Worm (Caenorhabditis elegans) whole organism, late embryonic: ENCODE data around the gene rgs-2.

Experiments used
- C08G9.2 ChIP-seq: sonication (generic microtip); optimal IDR thresholded peaks from 2 replicates; lab custom pipeline; 2016; ENCODE audit warnings: mild to moderate bottlenecking, missing genetic modification characterization, moderate library complexity, missing compliant biosample characterization
- C38D4.7 ChIP-seq: fragments of 200-800 bp; sonication (Bioruptor generic); optimal IDR thresholded peaks from 2 replicates; lab custom pipeline; 2018; ENCODE audit warnings: mild to moderate bottlenecking, missing genetic modification characterization, moderate library complexity, missing compliant biosample characterization
- F13H6.1 ChIP-seq: sonication (generic microtip); optimal IDR thresholded peaks from 2 replicates; lab custom pipeline; 2016; ENCODE audit warnings: missing genetic modification characterization, missing compliant biosample characterization
- K09A11.1 ChIP-seq: sonication (generic microtip); optimal IDR thresholded peaks from 2 replicates; lab custom pipeline; 2017; ENCODE audit warnings: antibody characterized with exemption, mild to moderate bottlenecking, missing genetic modification characterization, missing compliant biosample characterization; ENCODE audit not compliant: insufficient read depth
- ahr-1 ChIP-seq: sonication (generic microtip); optimal IDR thresholded peaks from 2 replicates; lab custom pipeline; 2016; ENCODE audit warnings: missing genetic modification characterization, missing compliant biosample characterization
- ama-1 ChIP-seq: fragments of 150-350 bp; optimal IDR thresholded peaks from 2 replicates; lab custom pipeline; 2014
- ceh-18 ChIP-seq: sonication (generic microtip); optimal IDR thresholded peaks from 2 replicates; lab custom pipeline; 2016; ENCODE audit warnings: missing genetic modification characterization, missing compliant biosample characterization
- ceh-19 ChIP-seq: fragments of 200-800 bp; sonication (Bioruptor generic); optimal IDR thresholded peaks from 2 replicates; lab custom pipeline; 2018; ENCODE audit warnings: mild to moderate bottlenecking, missing genetic modification characterization, missing compliant biosample characterization
- ceh-2 ChIP-seq: sonication (generic microtip); optimal IDR thresholded peaks from 2 replicates; lab custom pipeline; 2016; ENCODE audit warnings: missing genotype, missing genetic modification characterization, missing compliant biosample characterization
- ceh-22 ChIP-seq: sonication (generic microtip); optimal IDR thresholded peaks from 2 replicates; lab custom pipeline; 2017; ENCODE audit warnings: missing biosample characterization, missing genetic modification characterization
- ceh-24 ChIP-seq: sonication (generic microtip); optimal IDR thresholded peaks from 2 replicates; lab custom pipeline; 2016; ENCODE audit warnings: mild to moderate bottlenecking, missing genetic modification characterization, missing compliant biosample characterization
- ceh-30 ChIP-seq: fragments of 150-350 bp; optimal IDR thresholded peaks from 2 replicates; lab custom pipeline; 2014; ENCODE audit warnings: missing biosample characterization, missing genetic modification characterization
- ceh-31 ChIP-seq: sonication (generic microtip); optimal IDR thresholded peaks from 2 replicates; lab custom pipeline; 2016; ENCODE audit warnings: missing genetic modification characterization, missing compliant biosample characterization
- ceh-34 ChIP-seq: sonication (generic microtip); optimal IDR thresholded peaks from 2 replicates; lab custom pipeline; 2016; ENCODE audit warnings: mild to moderate bottlenecking, missing genetic modification characterization, missing compliant biosample characterization
- ceh-45 ChIP-seq: fragments of 200-800 bp; sonication (Bioruptor generic); IDR thresholded peaks from 2 replicates; pipeline ENCODE4 v1.3.6; 2022; ENCODE audit warnings: missing genetic modification reagents, missing genetic modification characterization, missing compliant biosample characterization
- ceh-48 ChIP-seq: sonication (generic microtip); optimal IDR thresholded peaks from 2 replicates; lab custom pipeline; 2016; ENCODE audit warnings: missing genetic modification characterization, inconsistent platforms, missing compliant biosample characterization
- ceh-6 ChIP-seq: fragments of 200-800 bp; sonication (Bioruptor generic); optimal IDR thresholded peaks from 2 replicates; lab custom pipeline; 2018; ENCODE audit warnings: mild to moderate bottlenecking, missing genetic modification characterization, missing compliant biosample characterization
- ceh-9 ChIP-seq: sonication (generic microtip); optimal IDR thresholded peaks from 2 replicates; lab custom pipeline; 2016; ENCODE audit warnings: mild to moderate bottlenecking, missing genetic modification characterization, inconsistent platforms, missing compliant biosample characterization
- che-1 ChIP-seq: sonication (generic microtip); optimal IDR thresholded peaks from 2 replicates; lab custom pipeline; 2016; ENCODE audit warnings: mild to moderate bottlenecking, missing genetic modification characterization, missing compliant biosample characterization
- dmd-4 ChIP-seq: sonication (generic microtip); optimal IDR thresholded peaks from 2 replicates; lab custom pipeline; 2016; ENCODE audit warnings: borderline replicate concordance, missing genetic modification characterization, missing compliant biosample characterization
- dve-1 ChIP-seq: sonication (generic microtip); optimal IDR thresholded peaks from 2 replicates; lab custom pipeline; 2017; ENCODE audit warnings: antibody characterized with exemption, mild to moderate bottlenecking, missing genetic modification characterization, missing compliant biosample characterization
- elt-4 ChIP-seq: sonication (generic microtip); optimal IDR thresholded peaks from 2 replicates; lab custom pipeline; 2016; ENCODE audit warnings: missing genetic modification characterization, missing compliant biosample characterization
- fax-1 ChIP-seq: sonication (generic microtip); optimal IDR thresholded peaks from 2 replicates; lab custom pipeline; 2016; ENCODE audit warnings: missing genotype, missing genetic modification characterization, missing compliant biosample characterization
- fkh-10 ChIP-seq: fragments of 150-350 bp; optimal IDR thresholded peaks from 2 replicates; lab custom pipeline; 2014; ENCODE audit warnings: missing biosample characterization, missing genetic modification reagents, missing genetic modification characterization
- gmeb-2 ChIP-seq: sonication (generic microtip); optimal IDR thresholded peaks from 2 replicates; lab custom pipeline; 2016; ENCODE audit warnings: missing genetic modification characterization, inconsistent platforms, missing compliant biosample characterization
- hlh-13 ChIP-seq: fragments of 200-800 bp; sonication (Bioruptor generic); optimal IDR thresholded peaks from 2 replicates; lab custom pipeline; 2018; ENCODE audit warnings: mild to moderate bottlenecking, missing genetic modification characterization, missing compliant biosample characterization
- hlh-15 ChIP-seq: sonication (generic microtip); optimal IDR thresholded peaks from 2 replicates; lab custom pipeline; 2016; ENCODE audit warnings: missing genetic modification characterization, missing compliant biosample characterization
- hlh-30 ChIP-seq: sonication (generic microtip); optimal IDR thresholded peaks from 2 replicates; lab custom pipeline; 2017; ENCODE audit warnings: antibody characterized with exemption, missing genetic modification characterization, missing compliant biosample characterization; ENCODE audit not compliant: insufficient read depth
- hlh-6 ChIP-seq: sonication (generic microtip); optimal IDR thresholded peaks from 2 replicates; lab custom pipeline; 2016; ENCODE audit warnings: missing genotype, missing genetic modification characterization, missing compliant biosample characterization
- hlh-8 ChIP-seq: sonication (generic microtip); optimal IDR thresholded peaks from 2 replicates; lab custom pipeline; 2016; ENCODE audit warnings: missing genotype, missing genetic modification characterization, missing compliant biosample characterization
- madf-2 ChIP-seq: sonication (generic microtip); optimal IDR thresholded peaks from 2 replicates; lab custom pipeline; 2017; ENCODE audit warnings: missing genetic modification characterization, missing compliant biosample characterization
- mec-3 ChIP-seq: sonication (generic microtip); optimal IDR thresholded peaks from 2 replicates; lab custom pipeline; 2016; ENCODE audit warnings: borderline replicate concordance, missing genetic modification characterization, missing compliant biosample characterization
- nhr-11 ChIP-seq: fragments of 150-350 bp; optimal IDR thresholded peaks from 2 replicates; lab custom pipeline; 2014; ENCODE audit warnings: missing biosample characterization, missing genetic modification characterization
- nhr-232 ChIP-seq: sonication (generic microtip); optimal IDR thresholded peaks from 2 replicates; lab custom pipeline; 2016; ENCODE audit warnings: missing genetic modification characterization, missing compliant biosample characterization
- odd-2 ChIP-seq: sonication (generic microtip); optimal IDR thresholded peaks from 2 replicates; lab custom pipeline; 2017; ENCODE audit warnings: antibody characterized with exemption, mild to moderate bottlenecking, missing genetic modification characterization, missing compliant biosample characterization
- pat-9 ChIP-seq: fragments of 200-800 bp; sonication (Bioruptor generic); optimal IDR thresholded peaks from 2 replicates; lab custom pipeline; 2018; ENCODE audit warnings: mild to moderate bottlenecking, missing genetic modification characterization, moderate library complexity, missing compliant biosample characterization
- pax-1 ChIP-seq: fragments of 150-350 bp; optimal IDR thresholded peaks from 2 replicates; lab custom pipeline; 2014; ENCODE audit warnings: missing biosample characterization, missing genetic modification characterization
- pha-2 ChIP-seq: sonication (generic microtip); optimal IDR thresholded peaks from 2 replicates; lab custom pipeline; 2017; ENCODE audit warnings: mild to moderate bottlenecking, missing genetic modification characterization, missing compliant biosample characterization
- pha-4 ChIP-seq: fragments of 150-350 bp; optimal IDR thresholded peaks from 2 replicates; lab custom pipeline; 2018; ENCODE audit warnings: missing biosample characterization, missing genetic modification reagents, missing genetic modification characterization
- pqm-1 ChIP-seq: sonication (generic microtip); optimal IDR thresholded peaks from 2 replicates; lab custom pipeline; 2016; ENCODE audit warnings: missing genetic modification characterization, missing compliant biosample characterization
- pros-1 ChIP-seq: fragments of 150-350 bp; optimal IDR thresholded peaks from 2 replicates; lab custom pipeline; 2014; ENCODE audit warnings: missing biosample characterization, missing genetic modification reagents, missing genetic modification characterization
- ref-2 ChIP-seq: sonication (generic microtip); optimal IDR thresholded peaks from 2 replicates; lab custom pipeline; 2016; ENCODE audit warnings: missing genetic modification characterization, missing compliant biosample characterization
- rnt-1 ChIP-seq: sonication (generic microtip); optimal IDR thresholded peaks from 2 replicates; lab custom pipeline; 2016; ENCODE audit warnings: missing genetic modification characterization, missing compliant biosample characterization
- sdc-2 ChIP-seq: sonication (generic microtip); optimal IDR thresholded peaks from 2 replicates; lab custom pipeline; 2016; ENCODE audit warnings: missing genotype, missing genetic modification characterization, missing compliant biosample characterization
- tbx-2 ChIP-seq: sonication (generic microtip); optimal IDR thresholded peaks from 2 replicates; lab custom pipeline; 2016; ENCODE audit warnings: missing genetic modification characterization, missing compliant biosample characterization
- tbx-7 ChIP-seq: sonication (generic microtip); optimal IDR thresholded peaks from 2 replicates; lab custom pipeline; 2016; ENCODE audit warnings: missing genotype, missing genetic modification characterization, missing compliant biosample characterization
- ttx-3 ChIP-seq: sonication (generic microtip); optimal IDR thresholded peaks from 2 replicates; lab custom pipeline; 2016; ENCODE audit warnings: missing genetic modification reagents, missing genetic modification characterization, missing compliant biosample characterization
- unc-3 ChIP-seq, 2 experiments: fragments of 200-800 bp in 1 of 2; sonication (Bioruptor generic) in 1 of 2; sonication (generic microtip) in 1 of 2; conservative IDR thresholded peaks in 1 of 2; optimal IDR thresholded peaks in 1 of 2; 2 replicates each; pipeline versions ENCODE4 v1.3.6 to Lab custom; 2016 to 2022; ENCODE audit warnings: missing compliant biosample characterization in 2 of 2, missing genetic modification characterization in 2 of 2, missing genetic modification reagents in 1 of 2
- unc-42 ChIP-seq: sonication (generic microtip); optimal IDR thresholded peaks from 2 replicates; lab custom pipeline; 2016; ENCODE audit warnings: missing genotype, missing genetic modification characterization, missing compliant biosample characterization
- unc-55 ChIP-seq: sonication (generic microtip); optimal IDR thresholded peaks from 2 replicates; lab custom pipeline; 2017; ENCODE audit warnings: missing biosample characterization, missing genetic modification reagents, missing genetic modification characterization
- unc-86 ChIP-seq: sonication (generic microtip); optimal IDR thresholded peaks from 2 replicates; lab custom pipeline; 2016; ENCODE audit warnings: missing genetic modification characterization, missing compliant biosample characterization
- zip-5 ChIP-seq: sonication (generic microtip); optimal IDR thresholded peaks from 2 replicates; lab custom pipeline; 2016; ENCODE audit warnings: missing genetic modification characterization, missing compliant biosample characterization
- ztf-16 ChIP-seq: sonication (generic microtip); optimal IDR thresholded peaks from 2 replicates; lab custom pipeline; 2017; ENCODE audit warnings: missing genetic modification characterization, missing compliant biosample characterization

Gene rgs-2

DNA sequence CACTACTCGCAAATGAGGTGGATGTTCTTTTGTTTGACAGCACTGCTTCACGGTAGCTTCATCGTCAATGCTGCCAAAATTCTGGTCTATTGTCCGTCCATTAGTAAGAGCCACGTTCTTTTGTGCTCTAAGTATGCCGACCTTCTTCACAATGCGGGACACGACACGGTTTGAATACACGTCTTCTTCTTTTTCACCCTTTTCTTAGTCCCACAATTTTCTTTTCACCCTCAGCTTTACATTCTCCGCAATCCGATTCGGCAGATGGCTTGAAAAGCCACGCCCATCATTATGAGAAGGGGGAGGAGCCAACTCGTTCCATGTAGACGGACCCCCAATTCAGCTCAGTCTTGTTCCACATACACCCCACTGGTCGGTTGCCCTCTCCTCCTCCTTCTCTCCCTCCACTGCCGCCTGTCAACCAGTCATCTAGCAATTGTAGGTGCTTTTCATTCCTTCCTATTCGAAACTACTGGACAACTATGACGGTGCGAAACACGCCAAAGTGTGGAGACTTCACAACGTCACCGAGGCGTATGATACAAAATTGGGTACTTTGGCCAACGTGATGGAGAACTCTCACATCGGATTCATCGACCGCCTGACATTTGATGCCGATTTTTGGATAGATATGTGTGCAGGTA, 20.6 kb upstream of the rgs-2 start:
- TF ChIP-seq ceh-19 (GFP tag; lab: Kevin White, UChicago) (no peak), hlh-30 (tag; lab: Kevin White, UChicago) (no peak), nhr-232 (tag; lab: Kevin White, UChicago) (no peak), dve-1 (tag; lab: Kevin White, UChicago) (no peak), unc-3 (GFP tag; conservative IDR thresholded peaks at IDR 0.05; lab: Robert Waterston, UW) (no peak), unc-3 (tag; optimal IDR thresholded peaks at IDR 0.05; lab: Kevin White, UChicago) (no peak), hlh-6 (tag; lab: Kevin White, UChicago) (peak; percentile 69), hlh-15 (tag; lab: Kevin White, UChicago) (no peak), K09A11.1 (tag; lab: Kevin White, UChicago) (peak; percentile 1), pqm-1 (tag; lab: Kevin White, UChicago) (no peak), ceh-48 (tag; lab: Kevin White, UChicago) (peak; percentile 46), pha-2 (tag; lab: Kevin White, UChicago) (no peak), dmd-4 (tag; lab: Kevin White, UChicago) (no peak), ceh-31 (tag; lab: Kevin White, UChicago) (peak; percentile 81), tbx-2 (tag; lab: Kevin White, UChicago) (peak; percentile 56), che-1 (tag; lab: Kevin White, UChicago) (peak; percentile 29), hlh-13 (GFP tag; lab: Kevin White, UChicago) (no peak), fax-1 (no peak), sdc-2 (peak; percentile 21), mec-3 (no peak), pha-4 (no peak), gmeb-2 (no peak), pros-1 (tag; lab: Kevin White, UChicago) (no peak), ceh-24 (tag; lab: Kevin White, UChicago) (no peak), hlh-8 (tag; lab: Kevin White, UChicago) (no peak), ceh-30 (tag; lab: Kevin White, UChicago) (no peak), pax-1 (tag; lab: Kevin White, UChicago) (no peak), ceh-9 (no peak), ceh-18 (peak; percentile 6), ceh-2 (tag; lab: Kevin White, UChicago) (peak; percentile 24), ceh-6 (no peak), rnt-1 (no peak), fkh-10 (GFP tag; lab: Kevin White, UChicago) (no peak), odd-2 (tag; lab: Kevin White, UChicago) (no peak), unc-55 (GFP tag; lab: Kevin White, UChicago) (no peak), ref-2 (tag; lab: Kevin White, UChicago) (peak; percentile 55), C38D4.7 (GFP tag; lab: Kevin White, UChicago) (peak; percentile 34), madf-2 (no peak), ama-1 (lab: Kevin White, UChicago) (peak; percentile 96), ztf-16 (tag; lab: Kevin White, UChicago) (no peak), ceh-34 (tag; lab: Kevin White, UChicago) (peak; percentile 19), zip-5 (tag; lab: Kevin White, UChicago) (no peak), ttx-3 (tag; lab: Kevin White, UChicago) (no peak), ceh-22 (no peak), pat-9 (tag; lab: Kevin White, UChicago) (peak; percentile 1), ahr-1 (tag; lab: Kevin White, UChicago) (peak; percentile 11), F13H6.1 (tag; lab: Kevin White, UChicago) (no peak), elt-4 (tag; lab: Kevin White, UChicago) (no peak), tbx-7 (no peak), unc-42 (tag; lab: Kevin White, UChicago) (peak; percentile 68), ceh-45 (GFP tag; lab: Robert Waterston, UW) (no peak), unc-86 (no peak), nhr-11 (tag; lab: Kevin White, UChicago) (no peak), C08G9.2 (tag; lab: Kevin White, UChicago) (peak; percentile 43)
